Worm (Caenorhabditis elegans) whole organism, L1 larva: ENCODE measurements around the gene srab-1.
A peak's percentile ranks its signal among the peaks of the same experiment; 100 is the strongest.

Experiments used
- elt-3 ChIP-seq, 6 experiments: fragments of 150-350 bp in 1 of 6; sonication (generic microtip); optimal IDR thresholded peaks; 2 replicates each; lab custom pipeline; 2017 to 2018; ENCODE audit warnings: missing biosample characterization in 6 of 6, missing genetic modification characterization in 6 of 6, inconsistent platforms in 1 of 6
- fkh-10 ChIP-seq: sonication (generic microtip); optimal IDR thresholded peaks from 2 replicates; lab custom pipeline; 2017; ENCODE audit warnings: missing biosample characterization, missing genetic modification reagents, missing genetic modification characterization
- lsy-2 ChIP-seq, 2 experiments: fragments of 150-350 bp; optimal IDR thresholded peaks; 2 replicates each; lab custom pipeline; 2014; ENCODE audit warnings: missing biosample characterization in 2 of 2, missing genetic modification characterization in 2 of 2
- pag-3 ChIP-seq: sonication (generic microtip); optimal IDR thresholded peaks from 2 replicates; lab custom pipeline; 2017; ENCODE audit warnings: missing genetic modification characterization, mild to moderate bottlenecking, missing compliant biosample characterization, antibody characterized with exemption, borderline replicate concordance; ENCODE audit not compliant: insufficient read depth
- tbx-2 ChIP-seq: sonication (generic microtip); optimal IDR thresholded peaks from 2 replicates; lab custom pipeline; 2016; ENCODE audit warnings: missing genetic modification characterization, missing compliant biosample characterization
- unc-62 ChIP-seq: fragments of 150-350 bp; optimal IDR thresholded peaks from 2 replicates; lab custom pipeline; 2014; ENCODE audit warnings: missing biosample characterization, missing genetic modification reagents, missing genetic modification characterization
- unc-86 ChIP-seq: sonication (generic microtip); optimal IDR thresholded peaks from 2 replicates; lab custom pipeline; 2016; ENCODE audit warnings: missing genetic modification characterization, missing compliant biosample characterization
- zag-1 ChIP-seq: fragments of 150-350 bp; optimal IDR thresholded peaks from 2 replicates; lab custom pipeline; 2014; ENCODE audit warnings: missing biosample characterization, missing genetic modification characterization
- ztf-11 ChIP-seq, 2 experiments: sonication (generic microtip); optimal IDR thresholded peaks; 2 replicates each; lab custom pipeline; 2016 to 2017; ENCODE audit warnings: missing genetic modification characterization in 2 of 2, missing biosample characterization in 1 of 2, missing compliant biosample characterization in 1 of 2

ce11 chrV:5086919-5087404, 15.0 kb downstream of the srab-1 start, which contains the start of gene Y58A7A.5:
- TF ChIP-seq fkh-10 (GFP tag; lab: Kevin White, UChicago) (no peak), lsy-2 (tag; optimal IDR thresholded peaks at IDR 0.05; lab: Kevin White, UChicago) (peak in 1 of 2 experiments; percentile 58), pag-3 (tag; lab: Kevin White, UChicago) (no peak), ztf-11 (tag; optimal IDR thresholded peaks at IDR 0.05; lab: Kevin White, UChicago) (no peak), elt-3 (tag; optimal IDR thresholded peaks at IDR 0.05; lab: Kevin White, UChicago) (no peak), tbx-2 (tag; lab: Kevin White, UChicago) (peak; percentile 20), zag-1 (tag; lab: Kevin White, UChicago) (no peak), unc-86 (tag; lab: Kevin White, UChicago) (peak; percentile 4), unc-62 (GFP tag; lab: Kevin White, UChicago) (no peak)
